Worm (Caenorhabditis elegans) whole organism, mixed stage, embryonic: Measurements from ENCODE around the gene taf-10.

ENCODE experiments used
- M03D4.4 ChIP-seq: sonication (generic microtip); optimal IDR thresholded peaks from 2 replicates; lab custom pipeline; 2017; ENCODE audit warnings: mild to moderate bottlenecking, missing genetic modification characterization, missing compliant biosample characterization
- bed-3 ChIP-seq: fragments of 200-800 bp; sonication (Bioruptor generic); optimal IDR thresholded peaks from 3 replicates; lab custom pipeline; 2018; ENCODE audit warnings: mild to moderate bottlenecking, missing genetic modification characterization, moderate library complexity, missing compliant biosample characterization
- blmp-1 ChIP-seq: fragments of 150-350 bp; optimal IDR thresholded peaks from 2 replicates; lab custom pipeline; 2014; ENCODE audit warnings: missing biosample characterization, missing genetic modification characterization
- ceh-39 ChIP-seq: fragments of 150-350 bp; optimal IDR thresholded peaks from 2 replicates; lab custom pipeline; 2014; ENCODE audit warnings: missing biosample characterization, missing genetic modification characterization
- ceh-43 ChIP-seq: fragments of 200-800 bp; sonication (Bioruptor generic); optimal IDR thresholded peaks from 2 replicates; lab custom pipeline; 2018; ENCODE audit warnings: mild to moderate bottlenecking, missing genetic modification characterization, moderate library complexity, missing compliant biosample characterization
- ceh-83 ChIP-seq: fragments of 200-800 bp; sonication (Bioruptor generic); optimal IDR thresholded peaks from 2 replicates; lab custom pipeline; 2018; ENCODE audit warnings: mild to moderate bottlenecking, missing genetic modification characterization, missing compliant biosample characterization
- ces-1 ChIP-seq: fragments of 150-350 bp; optimal IDR thresholded peaks from 2 replicates; lab custom pipeline; 2014; ENCODE audit warnings: missing biosample characterization, missing genetic modification reagents, missing genetic modification characterization
- cnd-1 ChIP-seq: fragments of 200-800 bp; sonication (Bioruptor generic); optimal IDR thresholded peaks from 2 replicates; lab custom pipeline; 2018; ENCODE audit warnings: mild to moderate bottlenecking, missing genetic modification characterization, missing compliant biosample characterization
- drap-1 ChIP-seq: fragments of 200-800 bp; sonication (Bioruptor generic); optimal IDR thresholded peaks from 3 replicates; lab custom pipeline; 2018; ENCODE audit warnings: mild to moderate bottlenecking, missing genetic modification characterization, missing compliant biosample characterization
- flh-1 ChIP-seq: fragments of 200-800 bp; sonication (Bioruptor generic); optimal IDR thresholded peaks from 2 replicates; lab custom pipeline; 2018; ENCODE audit warnings: mild to moderate bottlenecking, missing genetic modification characterization, moderate library complexity, missing compliant biosample characterization
- ham-2 ChIP-seq: fragments of 200-800 bp; sonication (Bioruptor generic); optimal IDR thresholded peaks from 2 replicates; lab custom pipeline; 2018; ENCODE audit warnings: mild to moderate bottlenecking, missing genetic modification characterization, missing compliant biosample characterization
- hlh-1 ChIP-seq: fragments of 150-350 bp; optimal IDR thresholded peaks from 2 replicates; lab custom pipeline; 2014; ENCODE audit warnings: missing biosample characterization, missing genetic modification reagents, missing genetic modification characterization
- lin-13 ChIP-seq: fragments of 150-350 bp; optimal IDR thresholded peaks from 2 replicates; lab custom pipeline; 2014; ENCODE audit warnings: missing biosample characterization, missing genetic modification characterization
- lin-32 ChIP-seq: fragments of 200-800 bp; sonication (Bioruptor generic); optimal IDR thresholded peaks from 2 replicates; lab custom pipeline; 2018; ENCODE audit warnings: mild to moderate bottlenecking, missing genetic modification characterization, missing compliant biosample characterization
- lsy-2 ChIP-seq: fragments of 150-350 bp; optimal IDR thresholded peaks from 2 replicates; lab custom pipeline; 2014; ENCODE audit warnings: missing biosample characterization, missing genetic modification characterization
- mab-5 ChIP-seq: fragments of 150-350 bp; optimal IDR thresholded peaks from 2 replicates; lab custom pipeline; 2014; ENCODE audit warnings: missing biosample characterization, missing genetic modification characterization
- mep-1 ChIP-seq: fragments of 150-350 bp; optimal IDR thresholded peaks from 2 replicates; lab custom pipeline; 2017; ENCODE audit warnings: missing biosample characterization, missing genetic modification reagents, missing genetic modification characterization, inconsistent platforms
- mls-2 ChIP-seq: sonication (generic microtip); optimal IDR thresholded peaks from 2 replicates; lab custom pipeline; 2016; ENCODE audit warnings: mild to moderate bottlenecking, missing genetic modification characterization, moderate library complexity, missing compliant biosample characterization
- nhr-12 ChIP-seq: fragments of 150-350 bp; optimal IDR thresholded peaks from 2 replicates; lab custom pipeline; 2014; ENCODE audit warnings: missing biosample characterization, missing genetic modification characterization
- nhr-2 ChIP-seq: fragments of 150-350 bp; optimal IDR thresholded peaks from 2 replicates; lab custom pipeline; 2014; ENCODE audit warnings: missing biosample characterization, missing genetic modification characterization
- nhr-237 ChIP-seq: fragments of 150-350 bp; optimal IDR thresholded peaks from 2 replicates; lab custom pipeline; 2014; ENCODE audit warnings: missing biosample characterization, missing genetic modification characterization
- nhr-76 ChIP-seq: sonication (generic microtip); optimal IDR thresholded peaks from 2 replicates; lab custom pipeline; 2017; ENCODE audit warnings: missing biosample characterization, missing genetic modification characterization
- snpc-4 ChIP-seq: fragments of 150-350 bp; optimal IDR thresholded peaks from 2 replicates; lab custom pipeline; 2014; ENCODE audit warnings: missing biosample characterization, missing genetic modification characterization
- sptf-1 ChIP-seq: sonication (generic microtip); optimal IDR thresholded peaks from 2 replicates; lab custom pipeline; 2017; ENCODE audit warnings: mild to moderate bottlenecking, missing genetic modification characterization, moderate library complexity, missing compliant biosample characterization
- tbx-8 ChIP-seq: fragments of 200-800 bp; sonication (Bioruptor generic); optimal IDR thresholded peaks from 2 replicates; lab custom pipeline; 2018; ENCODE audit warnings: mild to moderate bottlenecking, missing genetic modification characterization, moderate library complexity, missing compliant biosample characterization
- unc-120 ChIP-seq: sonication (generic microtip); optimal IDR thresholded peaks from 2 replicates; lab custom pipeline; 2017; ENCODE audit warnings: missing genetic modification characterization, missing compliant biosample characterization; ENCODE audit not compliant: poor library complexity, severe bottlenecking
- unc-39 ChIP-seq: fragments of 150-350 bp; optimal IDR thresholded peaks from 2 replicates; lab custom pipeline; 2014; ENCODE audit warnings: missing biosample characterization, missing genetic modification characterization
- unc-62 ChIP-seq: fragments of 150-350 bp; optimal IDR thresholded peaks from 2 replicates; lab custom pipeline; 2014; ENCODE audit warnings: missing biosample characterization, missing genetic modification reagents, missing genetic modification characterization
- zip-8 ChIP-seq: fragments of 150-350 bp; optimal IDR thresholded peaks from 2 replicates; lab custom pipeline; 2014; ENCODE audit warnings: missing biosample characterization, missing genetic modification characterization
- ztf-11 ChIP-seq: fragments of 150-350 bp; optimal IDR thresholded peaks from 2 replicates; lab custom pipeline; 2014; ENCODE audit warnings: missing biosample characterization, missing genetic modification characterization

The taf-10 gene

ce11 chrV:4667062-4667461 lies 19.8 kb upstream of the taf-10 start:
- TF ChIP-seq unc-62 (no peak), flh-1 (GFP tag; lab: Kevin White, UChicago) (no peak), mls-2 (tag; lab: Kevin White, UChicago) (no peak), zip-8 (tag; lab: Kevin White, UChicago) (no peak), ham-2 (GFP tag; lab: Kevin White, UChicago) (peak; percentile 54)

ce11 chrV:4668636-4669035 lies 18.3 kb upstream of the taf-10 start, which contains the start of gene srx-77:
Gene srx-77 (minus strand): TSS chrV:4668736.
- TF ChIP-seq nhr-12 (tag; lab: Kevin White, UChicago) (no peak), lsy-2 (tag; lab: Kevin White, UChicago) (no peak), blmp-1 (no peak), unc-39 (tag; lab: Kevin White, UChicago) (no peak), ceh-39 (tag; lab: Kevin White, UChicago) (no peak), tbx-8 (GFP tag; lab: Kevin White, UChicago) (no peak), M03D4.4 (tag; lab: Kevin White, UChicago) (no peak), mab-5 (no peak), nhr-76 (tag; lab: Kevin White, UChicago) (no peak), ceh-43 (GFP tag; lab: Kevin White, UChicago) (no peak), ztf-11 (tag; lab: Kevin White, UChicago) (no peak), ces-1 (GFP tag; lab: Kevin White, UChicago) (no peak), hlh-1 (tag; lab: Kevin White, UChicago) (no peak)

- no peak for TF ChIP-seq nhr-2 (tag; lab: Kevin White, UChicago)
- TF ChIP-seq zip-8 (tag; lab: Kevin White, UChicago): no peak
- no peak for TF ChIP-seq nhr-237 (tag; lab: Kevin White, UChicago)
These were observed 14.4 kb upstream of the taf-10 start, which contains the start of gene K03B4.9 for ce11 chrV:4672487-4672886. Gene K03B4.9 (minus strand): TSS chrV:4672587.

- TF ChIP-seq nhr-2 (tag; lab: Kevin White, UChicago) (no peak), nhr-12 (tag; lab: Kevin White, UChicago) (no peak), drap-1 (GFP tag; lab: Kevin White, UChicago) (no peak), ceh-43 (GFP tag; lab: Kevin White, UChicago) (no peak), sptf-1 (tag; lab: Kevin White, UChicago) (no peak), lin-32 (GFP tag; lab: Kevin White, UChicago) (no peak), nhr-237 (tag; lab: Kevin White, UChicago) (no peak)
These were observed 12.4 kb upstream of the taf-10 start, which contains the start of gene K03B4.8 for ce11 chrV:4674506-4674905. Gene K03B4.8 (minus strand): TSS chrV:4674606.

- TF ChIP-seq M03D4.4 (tag; lab: Kevin White, UChicago) (no peak), snpc-4 (tag; lab: Kevin White, UChicago) (no peak), ham-2 (GFP tag; lab: Kevin White, UChicago) (no peak), nhr-12 (tag; lab: Kevin White, UChicago) (no peak), mab-5 (no peak), unc-62 (no peak), nhr-2 (tag; lab: Kevin White, UChicago) (no peak), lin-13 (tag; lab: Kevin White, UChicago) (no peak), tbx-8 (GFP tag; lab: Kevin White, UChicago) (no peak), cnd-1 (tag; lab: Kevin White, UChicago) (no peak), bed-3 (GFP tag; lab: Kevin White, UChicago) (no peak), ceh-83 (GFP tag; lab: Kevin White, UChicago) (no peak), unc-39 (tag; lab: Kevin White, UChicago) (no peak), drap-1 (GFP tag; lab: Kevin White, UChicago) (no peak), lsy-2 (tag; lab: Kevin White, UChicago) (no peak), mep-1 (tag; lab: Kevin White, UChicago) (no peak), unc-120 (no peak), ces-1 (GFP tag; lab: Kevin White, UChicago) (no peak)
- TF ChIP-seq, all 35 proteins: peak for 0
These were observed 10.8 kb upstream of the taf-10 start, which contains the start of gene K03B4.6 for ce11 chrV:4676092-4676491. Gene K03B4.6 (minus strand): TSS chrV:4676192.
